Fruit fly (Drosophila melanogaster) whole organism, embryonic: ENCODE measurements around the gene CG11600.

ENCODE experiments used
- CG32532 ChIP-seq: fragments of 200-800 bp; sonication (Bioruptor generic); IDR thresholded peaks from 2 replicates; pipeline ENCODE4 v1.3.6; 2022; ENCODE audit warnings: missing biosample characterization, missing genetic modification characterization
- CG3281 ChIP-seq: fragments of 200-800 bp; sonication (Bioruptor generic); optimal IDR thresholded peaks from 3 replicates; lab custom pipeline; 2017; ENCODE audit warnings: missing biosample characterization, mild to moderate bottlenecking, missing genetic modification characterization
- CG4424 ChIP-seq: fragments of 200-800 bp; sonication (Bioruptor generic); optimal IDR thresholded peaks from 3 replicates; lab custom pipeline; 2016; ENCODE audit warnings: missing biosample characterization, missing genetic modification characterization
- CG7963 ChIP-seq: fragments of 200-800 bp; sonication (Bioruptor generic); IDR thresholded peaks from 3 replicates; pipeline ENCODE4 v1.3.6; 2022; ENCODE audit warnings: missing biosample characterization, missing genetic modification characterization; ENCODE audit not compliant: partially characterized antibody
- Gug ChIP-seq: fragments of 200-800 bp; sonication (Bioruptor generic); IDR thresholded peaks from 4 replicates; pipeline ENCODE4 v1.3.6; 2022; ENCODE audit warnings: missing biosample characterization, missing genetic modification characterization
- grau ChIP-seq: fragments of 200-800 bp; optimal IDR thresholded peaks from 3 replicates; lab custom pipeline; 2019; ENCODE audit warnings: missing biosample characterization, mild to moderate bottlenecking, missing genetic modification characterization, moderate library complexity
- nmo ChIP-seq: fragments of 200-800 bp; sonication (Bioruptor generic); optimal IDR thresholded peaks from 2 replicates; lab custom pipeline; 2018; ENCODE audit warnings: missing biosample characterization, mild to moderate bottlenecking, missing genetic modification characterization, moderate library complexity
- ranshi ChIP-seq: fragments of 200-800 bp; sonication (Bioruptor generic); IDR thresholded peaks from 2 replicates; pipeline ENCODE4 v1.3.6; 2022; ENCODE audit warnings: missing biosample characterization, missing genetic modification characterization
- tgo ChIP-seq: fragments of 200-800 bp; sonication (Bioruptor generic); IDR thresholded peaks from 3 replicates; pipeline ENCODE4 v1.3.6; 2022; ENCODE audit warnings: missing biosample characterization, missing genetic modification characterization

DNA sequence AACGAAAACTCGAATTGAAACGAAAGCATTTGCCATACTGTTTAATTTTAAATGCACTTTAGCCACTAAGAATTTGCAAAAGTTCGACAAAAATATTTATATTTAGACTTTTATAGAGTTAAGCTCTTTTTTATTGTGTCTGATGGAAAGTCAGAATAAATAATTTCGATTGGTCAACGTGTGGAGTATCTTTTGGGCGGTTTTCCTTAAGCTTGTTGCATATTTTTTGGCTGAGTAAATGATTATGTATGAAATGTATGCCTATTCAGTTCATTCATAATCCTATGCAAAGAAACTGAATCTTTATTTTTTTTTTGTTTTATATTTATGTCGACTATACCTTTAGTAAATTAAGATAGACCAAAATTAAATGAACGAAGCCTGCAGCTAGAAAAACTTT lies 16.4 kb downstream of the CG11600 start:
- TF ChIP-seq CG3281 (GFP tag; lab: Kevin White, UChicago), result no peak
- TF ChIP-seq ranshi (GFP tag; lab: Robert Waterston, UW), result no peak
- no peak for TF ChIP-seq CG32532 (GFP tag; lab: Robert Waterston, UW)
- no peak for TF ChIP-seq grau (tag; lab: Kevin White, UChicago)
- TF ChIP-seq nmo (GFP tag; lab: Kevin White, UChicago), result no peak
- TF ChIP-seq Gug (GFP tag; lab: Robert Waterston, UW), result no peak
- no peak for TF ChIP-seq CG4424 (GFP tag; lab: Kevin White, UChicago)
- TF ChIP-seq CG7963, result no peak
- no peak for TF ChIP-seq tgo
